Fruit fly (Drosophila melanogaster): ENCODE data around the gene CG8833.

Gene CG8833

dm6 chr3L:13949440-13950066 is 20.8 kb upstream of the CG8833 start (continued):
- TF ChIP-seq CG10209 (GFP tag; optimal IDR thresholded peaks at IDR 0.05) (peak; percentile 9), Ets65A (GFP tag) (peak; percentile 79), Myb (GFP tag; optimal IDR thresholded peaks at IDR 0.05) (no peak), slbo (GFP tag; IDR thresholded peaks at IDR 0.05) (0 out of 2 replicates have a peak, but pooled peaks have one; percentile 27), Xbp1 (GFP tag; optimal IDR thresholded peaks at IDR 0.05) (peak; percentile 22), dimm (GFP tag; IDR thresholded peaks at IDR 0.05) (no peak), CG2116 (GFP tag; optimal IDR thresholded peaks at IDR 0.05) (peak; percentile 72), CG32767 (GFP tag; IDR thresholded peaks at IDR 0.05) (0 out of 2 replicates have a peak, but pooled peaks have one; percentile 30), Chrac-16 (GFP tag; optimal IDR thresholded peaks at IDR 0.05) (peak; percentile 0), zen2 (GFP tag; IDR thresholded peaks at IDR 0.05; ENCODE audit: partially characterized antibody) (no peak), hkb (optimal IDR thresholded peaks at IDR 0.05) (no peak), hkb (GFP tag; IDR thresholded peaks at IDR 0.05) (peak; percentile 24; the same call in 1 of the 2 replicates), Pdp1 (GFP tag; optimal IDR thresholded peaks at IDR 0.05) (peak in 1 of 2 experiments; percentile 90), esg (GFP tag; conservative IDR thresholded peaks at IDR 0.05) (0 out of 2 replicates have a peak, but pooled peaks have one; percentile 17), CHES-1-like (GFP tag; optimal IDR thresholded peaks at IDR 0.05) (peak; percentile 16), mam (GFP tag; optimal IDR thresholded peaks at IDR 0.05) (no peak), BEAF-32 (GFP tag; optimal IDR thresholded peaks at IDR 0.05) (no peak), mld (GFP tag; IDR thresholded peaks at IDR 0.05; ENCODE audit: partially characterized antibody) (no peak), seq (GFP tag; IDR thresholded peaks at IDR 0.05) (peak; percentile 45; the same call in 1 of the 2 replicates), dpn (GFP tag; optimal IDR thresholded peaks at IDR 0.05) (peak in 1 of 2 experiments; percentile 1), D19A (tag; optimal IDR thresholded peaks at IDR 0.05) (no peak), stwl (tag; optimal IDR thresholded peaks at IDR 0.05) (peak; percentile 47), dati (GFP tag; IDR thresholded peaks at IDR 0.05) (no peak), CG14667 (GFP tag; IDR thresholded peaks at IDR 0.05) (no peak), amos (GFP tag; IDR thresholded peaks at IDR 0.05; ENCODE audit: partially characterized antibody) (no peak), nerfin-2 (GFP tag; IDR thresholded peaks at IDR 0.05; ENCODE audit: partially characterized antibody) (no peak), CG34224 (GFP tag; IDR thresholded peaks at IDR 0.05; ENCODE audit: partially characterized antibody) (no peak), Atf6 (GFP tag; IDR thresholded peaks at IDR 0.05) (0 out of 2 replicates have a peak, but pooled peaks have one; percentile 25), Drgx (GFP tag; IDR thresholded peaks at IDR 0.05) (peak; percentile 63), Hsf (GFP tag; optimal IDR thresholded peaks at IDR 0.05) (peak; percentile 8), CG15601 (tag; optimal IDR thresholded peaks at IDR 0.05) (no peak), grn (GFP tag; optimal IDR thresholded peaks at IDR 0.05) (no peak), CG10431 (GFP tag; optimal IDR thresholded peaks at IDR 0.05) (no peak), CG14050 (GFP tag; IDR thresholded peaks at IDR 0.05) (no peak), tx (GFP tag; optimal IDR thresholded peaks at IDR 0.05) (no peak), CG13775 (GFP tag; optimal IDR thresholded peaks at IDR 0.05) (peak; percentile 16), CG33557 (GFP tag; optimal IDR thresholded peaks at IDR 0.05) (no peak), CG15073 (GFP tag; optimal IDR thresholded peaks at IDR 0.05) (no peak), CG9932 (GFP tag; IDR thresholded peaks at IDR 0.05) (no peak), CG14860 (GFP tag; IDR thresholded peaks at IDR 0.05; ENCODE audit: partially characterized antibody) (no peak), CG17328 (GFP tag; IDR thresholded peaks at IDR 0.05) (peak; percentile 44; the same call in 1 of the 2 replicates), Bteb2 (GFP tag; optimal IDR thresholded peaks at IDR 0.05) (no peak), CG9727 (GFP tag; optimal IDR thresholded peaks at IDR 0.05) (peak; percentile 31), HLH3B (GFP tag; IDR thresholded peaks at IDR 0.05) (no peak), Dek (tag; optimal IDR thresholded peaks at IDR 0.05) (no peak), unpg (GFP tag; optimal IDR thresholded peaks at IDR 0.05) (no peak), kay (GFP tag; optimal IDR thresholded peaks at IDR 0.05) (peak; percentile 77), CG34422 (GFP tag; IDR thresholded peaks at IDR 0.05) (0 out of 3 replicates have a peak, but pooled peaks have one; percentile 33), CG7357 (GFP tag; IDR thresholded peaks at IDR 0.05) (0 out of 3 replicates have a peak, but pooled peaks have one; percentile 10), ci (GFP tag; IDR thresholded peaks at IDR 0.05) (0 out of 3 replicates have a peak, but pooled peaks have one; percentile 51)

All from whole organism, embryonic.